Fruit fly (Drosophila melanogaster): ENCODE data around the gene CG12091.
A peak's percentile ranks its signal among the peaks of the same experiment; 100 is the strongest.

The CG12091 gene

dm6 chr3L:1536487-1537337 is at the start of gene CG12091, which contains the start of gene pns (continued):
- peak; percentile 78 for TF ChIP-seq bab2 (GFP tag; optimal IDR thresholded peaks at IDR 0.05)
- peak; percentile 67 for TF ChIP-seq Dad (GFP tag; optimal IDR thresholded peaks at IDR 0.05)
- TF ChIP-seq CG18011 (GFP tag; optimal IDR thresholded peaks at IDR 0.05), result peak; percentile 49
- TF ChIP-seq CG6175 (GFP tag; IDR thresholded peaks at IDR 0.05), result no peak
- TF ChIP-seq luna (GFP tag; optimal IDR thresholded peaks at IDR 0.05), result peak; percentile 73
- peak; percentile 67; the same call in 2 of the 3 replicates for TF ChIP-seq Opbp (GFP tag; IDR thresholded peaks at IDR 0.05; ENCODE audit: partially characterized antibody)
- TF ChIP-seq CG1603 (tag; optimal IDR thresholded peaks at IDR 0.05), result no peak
- peak; percentile 72 for TF ChIP-seq gro (GFP tag; optimal IDR thresholded peaks at IDR 0.05)
- TF ChIP-seq CG9727 (GFP tag; optimal IDR thresholded peaks at IDR 0.05), result peak; percentile 71
- TF ChIP-seq exex (tag; optimal IDR thresholded peaks at IDR 0.05), result peak; percentile 21
- no peak for TF ChIP-seq CG34224 (GFP tag; IDR thresholded peaks at IDR 0.05; ENCODE audit: partially characterized antibody)
- TF ChIP-seq CG43689 (GFP tag; IDR thresholded peaks at IDR 0.05), result no peak
- peak; percentile 78 for TF ChIP-seq CHES-1-like (GFP tag; optimal IDR thresholded peaks at IDR 0.05)
- peak; percentile 38 for TF ChIP-seq Hmx (GFP tag; optimal IDR thresholded peaks at IDR 0.05)
- TF ChIP-seq Gsc (GFP tag; IDR thresholded peaks at IDR 0.05), result no peak
- peak; percentile 56 for TF ChIP-seq ATbp (GFP tag; optimal IDR thresholded peaks at IDR 0.05)
- TF ChIP-seq Atf-2 (GFP tag; optimal IDR thresholded peaks at IDR 0.05), result peak; percentile 55
- peak; percentile 71 for TF ChIP-seq ssp (GFP tag; IDR thresholded peaks at IDR 0.05)
- no peak for TF ChIP-seq CG7357 (GFP tag; IDR thresholded peaks at IDR 0.05)
- TF ChIP-seq Hsf (GFP tag; optimal IDR thresholded peaks at IDR 0.05), result peak; percentile 73
- TF ChIP-seq CG30020 (tag; optimal IDR thresholded peaks at IDR 0.05), result peak; percentile 80
- peak; percentile 67 for TF ChIP-seq Sry-δ (GFP tag; optimal IDR thresholded peaks at IDR 0.05)
- peak; percentile 2; the same call in 1 of the 4 replicates for TF ChIP-seq Gug (GFP tag; IDR thresholded peaks at IDR 0.05)
- 0 out of 2 replicates have a peak, but pooled peaks have one; percentile 26 for TF ChIP-seq wdn (GFP tag; IDR thresholded peaks at IDR 0.05)
- peak; percentile 26 for TF ChIP-seq en (GFP tag; optimal IDR thresholded peaks at IDR 0.05)
- no peak for TF ChIP-seq h (optimal IDR thresholded peaks at IDR 0.05)
- peak; percentile 63 for TF ChIP-seq pum (GFP tag; optimal IDR thresholded peaks at IDR 0.05)
- peak; percentile 80 for TF ChIP-seq ci (GFP tag; IDR thresholded peaks at IDR 0.05)
- TF ChIP-seq dysf (GFP tag; IDR thresholded peaks at IDR 0.05), result peak; percentile 59; the same call in 2 of the 3 replicates
- TF ChIP-seq Nf-YB (GFP tag; optimal IDR thresholded peaks at IDR 0.05), result peak; percentile 32
- peak; percentile 42; the same call in 1 of the 2 replicates for TF ChIP-seq al (GFP tag; IDR thresholded peaks at IDR 0.05)
- peak; percentile 39; the same call in 1 of the 3 replicates for TF ChIP-seq zfh1 (GFP tag; IDR thresholded peaks at IDR 0.05)
- peak; percentile 14 for TF ChIP-seq CG4328 (GFP tag; optimal IDR thresholded peaks at IDR 0.05)
- TF ChIP-seq GATAe (GFP tag; conservative IDR thresholded peaks at IDR 0.05), result no peak
- TF ChIP-seq CG34376 (GFP tag; optimal IDR thresholded peaks at IDR 0.05), result peak; percentile 59
- TF ChIP-seq wek (GFP tag; optimal IDR thresholded peaks at IDR 0.05), result peak; percentile 96
- no peak for TF ChIP-seq sr (GFP tag; IDR thresholded peaks at IDR 0.05)
- peak; percentile 93 for TF ChIP-seq gfzf (GFP tag; optimal IDR thresholded peaks at IDR 0.05)
- peak; percentile 52; the same call in 1 of the 2 replicates for TF ChIP-seq gsb (GFP tag; IDR thresholded peaks at IDR 0.05)
- TF ChIP-seq CG7786 (GFP tag; optimal IDR thresholded peaks at IDR 0.05), result peak; percentile 57
- TF ChIP-seq CG15514 (GFP tag; optimal IDR thresholded peaks at IDR 0.05), result peak; percentile 100
- no peak for TF ChIP-seq jing (GFP tag; optimal IDR thresholded peaks at IDR 0.05)
- TF ChIP-seq CG2120 (GFP tag; optimal IDR thresholded peaks at IDR 0.05), result peak; percentile 76
- TF ChIP-seq Sry-β (GFP tag; optimal IDR thresholded peaks at IDR 0.05), result peak; percentile 38
- no peak for TF ChIP-seq CG2199 (GFP tag; IDR thresholded peaks at IDR 0.05)
- TF ChIP-seq CG4820 (GFP tag; optimal IDR thresholded peaks at IDR 0.05), result peak; percentile 60
- no peak for TF ChIP-seq slou (GFP tag; optimal IDR thresholded peaks at IDR 0.05)
- peak; percentile 83 for TF ChIP-seq slbo (GFP tag; IDR thresholded peaks at IDR 0.05)
- peak; percentile 60; the same call in 2 of the 3 replicates for TF ChIP-seq CG2889 (GFP tag; IDR thresholded peaks at IDR 0.05)
- peak; percentile 56 for TF ChIP-seq Fer3 (tag; optimal IDR thresholded peaks at IDR 0.05)
